Fruit fly (Drosophila melanogaster): ENCODE data around the gene wge.

wge gene

DNA sequence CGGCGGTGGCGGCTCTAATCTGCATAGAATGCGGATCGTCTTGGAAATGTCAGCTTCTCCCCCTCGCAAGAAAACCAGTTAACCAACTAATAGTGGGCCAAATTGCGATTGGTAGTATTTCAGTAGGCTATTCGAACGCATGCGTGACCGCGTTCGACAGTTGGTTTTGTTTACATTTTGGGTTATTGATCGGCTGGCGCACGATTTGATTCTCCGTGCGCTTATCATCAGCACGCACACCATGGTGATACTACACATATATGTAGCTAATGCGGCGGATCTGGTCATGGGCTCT lies 32.6 kb upstream of the wge start:
- TF ChIP-seq Sin3A (optimal IDR thresholded peaks at IDR 0.05) (no peak), insv (optimal IDR thresholded peaks at IDR 0.05) (no peak), ttk (optimal IDR thresholded peaks at IDR 0.05) (no peak), Myc (optimal IDR thresholded peaks at IDR 0.05) (no peak), psq (optimal IDR thresholded peaks at IDR 0.05) (no peak), h (optimal IDR thresholded peaks at IDR 0.05) (no peak)

DNA sequence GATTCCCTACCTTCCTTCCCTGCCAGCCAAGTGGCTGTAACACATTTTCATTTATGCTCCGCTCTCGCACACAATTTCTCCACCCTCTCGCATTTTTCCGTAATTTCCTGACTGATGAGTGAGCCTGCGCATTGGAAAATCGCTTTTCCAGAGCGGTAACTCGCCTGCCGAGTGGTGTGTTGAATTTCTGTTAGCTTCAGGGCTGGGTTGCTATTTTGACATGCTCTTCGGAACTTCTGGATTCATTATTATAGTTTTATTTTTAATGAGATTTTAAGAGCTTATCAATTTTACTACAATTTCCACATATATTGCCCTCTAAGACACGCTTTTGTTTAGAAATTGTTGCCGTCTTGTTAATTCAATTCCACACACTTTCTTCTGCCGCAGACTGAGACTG lies 32.0 kb upstream of the wge start:
- TF ChIP-seq Sin3A (optimal IDR thresholded peaks at IDR 0.05), result no peak
- TF ChIP-seq psq (optimal IDR thresholded peaks at IDR 0.05), result no peak
- no peak for TF ChIP-seq insv (optimal IDR thresholded peaks at IDR 0.05)
- TF ChIP-seq Myc (optimal IDR thresholded peaks at IDR 0.05), result no peak
- TF ChIP-seq h (optimal IDR thresholded peaks at IDR 0.05), result no peak
- TF ChIP-seq ttk (optimal IDR thresholded peaks at IDR 0.05), result no peak

DNA sequence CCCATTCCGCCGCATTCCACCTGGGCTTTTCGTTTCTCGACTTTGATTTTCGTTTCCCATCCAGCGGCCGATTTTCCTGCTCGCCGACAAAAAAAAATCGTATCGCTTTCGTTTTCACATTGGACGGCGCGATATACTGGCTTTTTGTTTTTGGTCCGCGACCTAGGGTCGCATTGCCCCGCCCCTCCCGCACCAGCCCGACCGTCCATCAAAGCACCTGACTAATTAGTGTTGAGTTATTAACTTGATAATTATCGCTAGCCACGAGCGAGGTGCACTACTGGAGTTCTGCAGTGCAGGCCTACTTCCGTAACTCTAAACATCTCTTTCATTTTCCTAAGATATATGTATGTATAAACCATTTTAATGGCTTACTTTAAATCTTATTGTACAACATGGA lies 30.7 kb upstream of the wge start:
- TF ChIP-seq Sin3A (optimal IDR thresholded peaks at IDR 0.05), result no peak
- no peak for TF ChIP-seq insv (optimal IDR thresholded peaks at IDR 0.05)

DNA sequence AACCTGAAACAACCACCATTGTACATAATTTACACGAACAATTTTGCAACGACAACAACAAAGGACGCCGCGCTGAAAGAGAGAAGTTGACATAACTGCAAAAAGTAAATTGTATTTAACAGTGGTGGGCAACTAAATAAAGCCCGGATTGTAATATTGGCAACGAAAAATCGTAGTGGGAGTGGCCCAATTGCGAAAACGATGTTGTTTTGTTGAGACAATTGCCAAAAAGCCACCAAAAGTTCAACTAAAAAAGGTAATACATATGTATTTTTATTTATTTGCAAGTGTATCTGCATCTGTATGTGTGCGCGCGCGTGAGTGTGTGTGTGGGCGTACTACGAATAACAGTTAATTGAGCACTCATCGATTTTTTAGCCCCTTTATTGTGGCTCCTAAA lies 30.2 kb upstream of the wge start:
- TF ChIP-seq Myc (optimal IDR thresholded peaks at IDR 0.05), result no peak
- no peak for TF ChIP-seq Sin3A (optimal IDR thresholded peaks at IDR 0.05)
- TF ChIP-seq psq (optimal IDR thresholded peaks at IDR 0.05), result no peak
- TF ChIP-seq ttk (optimal IDR thresholded peaks at IDR 0.05), result no peak
- no peak for TF ChIP-seq insv (optimal IDR thresholded peaks at IDR 0.05)
- no peak for TF ChIP-seq h (optimal IDR thresholded peaks at IDR 0.05)

DNA sequence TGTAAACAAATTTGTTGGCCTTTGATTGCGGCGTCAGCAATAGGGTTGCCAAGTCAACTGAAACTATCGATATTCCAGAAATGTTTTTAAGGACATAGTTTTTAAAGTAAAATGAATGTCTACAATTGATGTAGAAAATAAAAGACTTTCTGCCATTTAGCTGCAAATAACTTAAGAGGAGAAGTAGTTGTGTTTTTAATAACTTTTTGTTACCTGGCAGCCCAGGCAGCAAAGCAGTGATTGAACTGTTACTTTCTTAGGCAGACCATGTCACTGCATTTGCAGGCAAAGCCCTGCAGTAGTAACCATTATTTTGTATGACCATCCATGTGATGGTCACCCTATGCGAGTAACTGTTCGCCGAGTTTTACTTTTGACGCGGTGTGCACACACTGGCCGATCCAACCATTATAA lies 29.6 kb upstream of the wge start, which contains the start of the genes rumi, CG7029 and Usp12-46:
Gene rumi (minus strand): TSS at position 64 of the 414 bp plus-strand sequence.
Gene CG7029 (plus strand): TSS at position 368 of the 414 bp plus-strand sequence.
Gene Usp12-46 (plus strand): TSS at position 368 of the 414 bp plus-strand sequence.
- TF ChIP-seq Myc (optimal IDR thresholded peaks at IDR 0.05) (no peak), insv (optimal IDR thresholded peaks at IDR 0.05) (no peak)

DNA sequence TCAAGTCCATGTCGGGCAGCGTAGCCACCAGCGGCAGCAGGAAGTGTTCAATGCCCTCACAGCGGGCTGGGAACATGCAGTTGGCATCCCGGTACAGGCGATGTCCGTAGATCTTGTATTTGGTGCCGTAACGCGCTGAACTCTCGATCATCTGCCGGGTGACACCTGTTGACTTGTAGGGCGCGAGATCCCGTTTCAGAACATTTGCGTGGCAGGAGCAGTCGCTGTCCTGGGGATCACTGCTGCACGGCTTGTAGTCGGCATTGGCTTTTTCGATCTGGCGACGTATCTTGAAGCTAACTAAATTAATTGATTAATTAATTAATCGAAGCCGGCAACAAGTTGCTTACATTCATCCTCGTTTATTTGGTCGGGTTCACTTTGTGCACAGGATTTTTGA lies 29.1 kb upstream of the wge start:
- TF ChIP-seq psq (optimal IDR thresholded peaks at IDR 0.05), result no peak

DNA sequence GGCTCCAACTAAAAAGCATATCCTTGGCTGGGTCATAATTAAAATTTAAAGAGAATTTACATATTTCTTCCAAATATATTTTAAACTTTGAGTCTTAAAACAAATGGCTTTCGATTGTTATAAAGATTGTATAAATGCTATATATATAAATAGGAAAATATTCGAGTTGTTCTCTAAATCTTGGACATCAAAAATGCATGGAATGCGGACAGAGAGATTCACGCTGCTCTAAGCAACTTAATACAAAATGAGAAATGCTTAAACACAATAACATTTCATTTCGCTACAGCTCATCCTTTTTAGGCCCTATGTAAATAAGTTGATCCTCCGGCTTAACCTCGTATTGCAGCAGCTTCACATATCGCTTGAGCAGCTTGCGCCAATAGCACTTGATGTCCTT lies 28.0 kb upstream of the wge start, which contains the start of gene CG31139:
Gene CG31139 (minus strand): TSS at position 101 of the 400 bp plus-strand sequence.
- TF ChIP-seq psq (optimal IDR thresholded peaks at IDR 0.05) (no peak), h (optimal IDR thresholded peaks at IDR 0.05) (no peak), insv (optimal IDR thresholded peaks at IDR 0.05) (no peak), ttk (optimal IDR thresholded peaks at IDR 0.05) (no peak), Myc (optimal IDR thresholded peaks at IDR 0.05) (no peak), Sin3A (optimal IDR thresholded peaks at IDR 0.05) (no peak)

DNA sequence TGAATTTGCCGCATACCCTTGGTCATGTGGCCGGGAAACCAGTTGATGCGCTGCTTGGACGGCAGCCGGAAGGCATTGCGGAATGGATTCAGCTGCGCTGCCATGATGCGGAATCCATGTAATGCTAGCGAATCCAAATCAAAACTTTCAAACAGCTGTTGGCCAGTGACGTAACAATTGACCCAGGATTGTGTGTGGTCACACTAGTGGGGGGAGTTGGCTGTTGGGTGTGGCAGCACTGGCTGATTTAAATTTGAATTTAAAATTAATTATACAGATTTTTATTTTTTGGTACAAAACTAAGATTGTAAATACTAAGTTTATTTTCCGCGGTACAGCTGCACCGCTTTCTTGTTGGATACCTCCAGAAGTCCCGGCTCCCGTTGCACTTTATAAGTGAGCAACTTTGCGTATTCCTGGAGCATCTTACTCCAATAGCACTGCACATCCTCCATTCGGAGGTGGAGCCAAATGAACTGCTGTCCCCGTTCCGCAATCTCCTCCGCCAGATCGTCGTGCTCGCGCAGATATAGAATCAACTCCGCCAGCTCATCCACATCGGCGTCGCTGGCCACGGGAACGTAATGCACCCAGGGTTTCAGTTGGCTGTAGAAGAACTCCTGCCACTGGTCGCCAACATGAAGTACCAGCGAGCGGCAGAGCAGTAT lies 26.6 kb upstream of the wge start, which contains the start of gene CG17141:
Gene CG17141 (minus strand): TSS at position 177 of the 668 bp plus-strand sequence.
- TF ChIP-seq h (optimal IDR thresholded peaks at IDR 0.05), result no peak
- no peak for TF ChIP-seq insv (optimal IDR thresholded peaks at IDR 0.05)
- TF ChIP-seq Myc (optimal IDR thresholded peaks at IDR 0.05), result no peak
- TF ChIP-seq Sin3A (optimal IDR thresholded peaks at IDR 0.05), result no peak
- no peak for TF ChIP-seq ttk (optimal IDR thresholded peaks at IDR 0.05)
- TF ChIP-seq psq (optimal IDR thresholded peaks at IDR 0.05), result no peak

DNA sequence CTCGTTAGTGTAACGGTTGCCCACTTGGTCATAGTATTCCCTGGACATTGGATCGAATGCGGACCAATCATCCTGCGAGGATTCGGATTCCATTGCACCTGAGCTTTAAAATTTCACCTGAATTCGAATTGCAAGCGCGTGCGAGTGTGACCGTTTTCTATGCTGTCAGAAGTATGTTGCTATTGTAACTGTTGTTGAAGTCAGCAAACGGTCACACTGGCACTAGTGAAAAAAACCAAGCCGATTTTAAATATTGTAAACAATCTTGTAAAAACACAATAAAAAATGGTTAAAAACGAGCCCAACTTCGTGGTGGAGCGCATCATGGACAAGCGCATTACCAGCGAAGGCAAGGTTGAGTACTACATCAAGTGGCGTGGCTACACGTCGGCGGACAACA lies 24.5 kb upstream of the wge start, which contains the start of the genes vret and HP1c:
Gene vret (minus strand): TSS at position 150 of the 400 bp plus-strand sequence.
Gene HP1c (plus strand): TSS at position 189 of the 400 bp plus-strand sequence.
- TF ChIP-seq insv (optimal IDR thresholded peaks at IDR 0.05) (no peak), ttk (optimal IDR thresholded peaks at IDR 0.05) (no peak), Myc (optimal IDR thresholded peaks at IDR 0.05) (no peak), Sin3A (optimal IDR thresholded peaks at IDR 0.05) (no peak), psq (optimal IDR thresholded peaks at IDR 0.05) (no peak), h (optimal IDR thresholded peaks at IDR 0.05) (no peak)

DNA sequence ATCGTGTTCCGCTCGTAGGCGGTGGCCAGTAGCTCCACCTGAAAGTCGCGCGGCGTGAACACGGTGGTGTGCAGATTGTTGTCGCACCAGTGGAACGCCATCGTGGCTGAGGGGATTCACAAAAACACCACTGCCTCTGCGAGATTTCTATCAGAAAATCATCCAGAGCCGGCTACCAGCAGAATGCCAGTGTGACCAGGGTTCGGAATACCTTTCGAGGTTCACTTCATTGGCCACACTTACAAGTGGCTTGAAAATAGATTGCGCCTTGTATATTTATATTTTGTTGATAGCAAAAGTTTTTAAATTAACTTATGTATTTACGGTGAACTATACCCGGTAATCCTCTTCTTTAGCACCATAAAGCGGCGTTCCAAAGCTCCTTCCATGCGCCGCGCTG lies 20.0 kb upstream of the wge start, which contains the start of the genes Dcr-1 and CG6985:
Gene Dcr-1 (minus strand): TSS at position 162 of the 400 bp plus-strand sequence.
Gene CG6985 (plus strand): TSS at position 221 of the 400 bp plus-strand sequence.
- no peak for TF ChIP-seq h (optimal IDR thresholded peaks at IDR 0.05)
- TF ChIP-seq insv (optimal IDR thresholded peaks at IDR 0.05), result no peak
- TF ChIP-seq ttk (optimal IDR thresholded peaks at IDR 0.05), result no peak
- TF ChIP-seq psq (optimal IDR thresholded peaks at IDR 0.05), result no peak
- no peak for TF ChIP-seq Myc (optimal IDR thresholded peaks at IDR 0.05)
- no peak for TF ChIP-seq Sin3A (optimal IDR thresholded peaks at IDR 0.05)

DNA sequence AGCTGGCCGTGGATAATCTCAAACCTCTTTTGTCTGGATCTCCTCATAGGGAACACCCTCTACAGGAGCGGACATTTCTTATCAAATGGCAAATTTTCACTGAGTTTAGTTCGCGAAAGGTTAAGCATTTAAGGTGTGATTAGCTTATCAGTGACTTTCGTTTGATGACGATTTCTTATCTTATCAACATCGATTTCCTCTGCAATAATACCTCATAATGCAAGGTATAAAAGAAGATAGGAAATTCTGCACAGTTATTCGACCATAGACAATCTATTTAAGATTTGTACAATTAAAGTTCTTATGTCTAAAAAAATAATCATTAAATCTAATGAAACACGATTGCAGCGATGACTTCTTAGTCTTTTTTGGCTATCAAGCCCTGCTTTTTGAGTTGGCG lies 12.8 kb upstream of the wge start, which contains the start of gene Takl2:
Gene Takl2 (minus strand): TSS at position 101 of the 400 bp plus-strand sequence.
- TF ChIP-seq h (optimal IDR thresholded peaks at IDR 0.05) (no peak), Sin3A (optimal IDR thresholded peaks at IDR 0.05) (no peak), insv (optimal IDR thresholded peaks at IDR 0.05) (no peak), Myc (optimal IDR thresholded peaks at IDR 0.05) (no peak), psq (optimal IDR thresholded peaks at IDR 0.05) (no peak), ttk (optimal IDR thresholded peaks at IDR 0.05) (no peak)

DNA sequence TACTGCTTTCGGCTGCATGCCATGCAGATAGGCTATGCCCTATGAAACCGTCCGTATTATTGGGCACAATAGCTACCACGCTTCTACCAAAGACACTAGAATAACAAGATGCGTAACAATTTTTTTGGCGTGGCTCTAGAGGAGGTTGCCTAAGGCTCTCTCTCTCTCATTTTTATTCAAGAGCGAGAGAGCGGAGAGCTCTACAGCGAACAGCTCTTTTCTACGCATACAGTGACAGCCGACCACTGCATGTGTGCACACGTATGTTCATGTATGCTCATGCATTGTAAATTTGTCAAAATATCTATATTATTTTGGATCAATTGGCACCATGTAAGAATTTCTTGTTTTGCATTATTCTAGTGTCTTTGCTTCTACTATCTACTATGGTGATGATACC lies 12.0 kb upstream of the wge start:
- TF ChIP-seq Myc (optimal IDR thresholded peaks at IDR 0.05) (no peak), psq (optimal IDR thresholded peaks at IDR 0.05) (no peak), h (optimal IDR thresholded peaks at IDR 0.05) (no peak), insv (optimal IDR thresholded peaks at IDR 0.05) (no peak), Sin3A (optimal IDR thresholded peaks at IDR 0.05) (no peak), ttk (optimal IDR thresholded peaks at IDR 0.05) (no peak)

DNA sequence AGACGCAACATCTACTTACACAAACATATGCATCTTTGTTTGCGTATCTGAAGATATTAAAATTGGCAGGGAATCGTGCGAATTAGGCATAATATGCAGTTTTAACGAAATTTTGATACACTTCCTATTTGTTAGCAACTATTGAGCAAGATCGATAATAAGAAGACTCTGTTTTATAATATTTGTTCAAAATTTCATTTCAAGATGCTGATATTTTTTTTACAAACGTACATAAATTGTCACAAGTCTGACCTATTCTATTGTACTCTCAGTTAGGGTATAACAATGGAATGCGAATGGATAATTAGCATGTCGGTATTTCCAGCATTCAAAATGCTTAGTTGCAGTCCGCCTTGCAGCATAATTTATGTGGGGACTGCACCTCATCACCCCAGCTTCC lies 6.9 kb upstream of the wge start:
- no peak for TF ChIP-seq Myc (optimal IDR thresholded peaks at IDR 0.05)

Data from Kc167 (cell line).